Worm (Caenorhabditis elegans): Measurements from ENCODE around the gene fbxb-15.

- TF ChIP-seq him-1 (tag; optimal IDR thresholded peaks at IDR 0.05): no peak
- no peak for TF ChIP-seq W03F9.2 (tag; optimal IDR thresholded peaks at IDR 0.05)
Measured at ce11 chrII:1646199-1646598, 7.1 kb downstream of the fbxb-15 start, which contains the start of gene ZC204.17.

Measured in whole organism, L4/young adult.